Worm (Caenorhabditis elegans) whole organism, L1 larva: ENCODE measurements around the gene T05G5.5.

Experiments used
- aha-1 ChIP-seq: fragments of 150-350 bp; optimal IDR thresholded peaks from 2 replicates; lab custom pipeline; 2014; ENCODE audit warnings: missing biosample characterization, missing genetic modification characterization
- ama-1 ChIP-seq: fragments of 150-350 bp; optimal IDR thresholded peaks from 2 replicates; lab custom pipeline; 2014
- blmp-1 ChIP-seq: fragments of 150-350 bp; optimal IDR thresholded peaks from 2 replicates; lab custom pipeline; 2014; ENCODE audit warnings: missing biosample characterization, missing genetic modification characterization
- dsc-1 ChIP-seq: sonication (generic microtip); optimal IDR thresholded peaks from 2 replicates; lab custom pipeline; 2016; ENCODE audit warnings: mild to moderate bottlenecking, missing genetic modification characterization, missing compliant biosample characterization
- egl-27 ChIP-seq, 2 experiments: fragments of 150-350 bp in 1 of 2; sonication (generic microtip); optimal IDR thresholded peaks; 3 replicates each; lab custom pipeline; 2017 to 2018; ENCODE audit warnings: missing biosample characterization in 2 of 2, missing genetic modification characterization in 2 of 2, missing genetic modification reagents in 2 of 2
- lin-15B ChIP-seq: fragments of 150-350 bp; sonication (generic microtip); optimal IDR thresholded peaks from 3 replicates; lab custom pipeline; 2014; ENCODE audit warnings: missing biosample characterization, missing genetic modification characterization
- lin-35 ChIP-seq, 2 experiments: fragments of 150-350 bp; optimal IDR thresholded peaks; 2 replicates each; lab custom pipeline; 2014; ENCODE audit warnings: missing biosample characterization in 2 of 2, missing genetic modification characterization in 2 of 2, missing genetic modification reagents in 2 of 2
- nhr-11 ChIP-seq: fragments of 150-350 bp; optimal IDR thresholded peaks from 2 replicates; lab custom pipeline; 2014; ENCODE audit warnings: missing biosample characterization, missing genetic modification characterization
- zag-1 ChIP-seq: fragments of 150-350 bp; optimal IDR thresholded peaks from 2 replicates; lab custom pipeline; 2014; ENCODE audit warnings: missing biosample characterization, missing genetic modification characterization

- peak; percentile 14 to 25 for TF ChIP-seq lin-35 (GFP tag; optimal IDR thresholded peaks at IDR 0.05; lab: Kevin White, UChicago)
- no peak for TF ChIP-seq zag-1 (tag; lab: Kevin White, UChicago)
- TF ChIP-seq nhr-11 (tag; lab: Kevin White, UChicago) = no peak
- no peak for TF ChIP-seq ama-1 (lab: Kevin White, UChicago)
- peak; percentile 90 for TF ChIP-seq blmp-1
- peak; percentile 76 for TF ChIP-seq dsc-1 (tag; lab: Kevin White, UChicago)
- no peak for TF ChIP-seq lin-15B
- TF ChIP-seq aha-1 (tag; lab: Kevin White, UChicago) = no peak
- no peak for TF ChIP-seq egl-27 (tag; optimal IDR thresholded peaks at IDR 0.05; lab: Kevin White, UChicago)
These were observed 47.3 kb downstream of the T05G5.5 start for ce11 chrIII:9703747-9704605.
